Worm (Caenorhabditis elegans) whole organism, mixed stage, embryonic: ENCODE measurements around the gene C06E2.5.

Source experiments
- M03D4.4 ChIP-seq: sonication (generic microtip); optimal IDR thresholded peaks from 2 replicates; lab custom pipeline; 2017; ENCODE audit warnings: mild to moderate bottlenecking, missing genetic modification characterization, missing compliant biosample characterization
- bed-3 ChIP-seq: fragments of 200-800 bp; sonication (Bioruptor generic); optimal IDR thresholded peaks from 3 replicates; lab custom pipeline; 2018; ENCODE audit warnings: mild to moderate bottlenecking, missing genetic modification characterization, moderate library complexity, missing compliant biosample characterization
- blmp-1 ChIP-seq: fragments of 150-350 bp; optimal IDR thresholded peaks from 2 replicates; lab custom pipeline; 2014; ENCODE audit warnings: missing biosample characterization, missing genetic modification characterization
- ceh-39 ChIP-seq: fragments of 150-350 bp; optimal IDR thresholded peaks from 2 replicates; lab custom pipeline; 2014; ENCODE audit warnings: missing biosample characterization, missing genetic modification characterization
- ceh-43 ChIP-seq: fragments of 200-800 bp; sonication (Bioruptor generic); optimal IDR thresholded peaks from 2 replicates; lab custom pipeline; 2018; ENCODE audit warnings: mild to moderate bottlenecking, missing genetic modification characterization, moderate library complexity, missing compliant biosample characterization
- ceh-83 ChIP-seq: fragments of 200-800 bp; sonication (Bioruptor generic); optimal IDR thresholded peaks from 2 replicates; lab custom pipeline; 2018; ENCODE audit warnings: mild to moderate bottlenecking, missing genetic modification characterization, missing compliant biosample characterization
- cnd-1 ChIP-seq: fragments of 200-800 bp; sonication (Bioruptor generic); optimal IDR thresholded peaks from 2 replicates; lab custom pipeline; 2018; ENCODE audit warnings: mild to moderate bottlenecking, missing genetic modification characterization, missing compliant biosample characterization
- drap-1 ChIP-seq: fragments of 200-800 bp; sonication (Bioruptor generic); optimal IDR thresholded peaks from 3 replicates; lab custom pipeline; 2018; ENCODE audit warnings: mild to moderate bottlenecking, missing genetic modification characterization, missing compliant biosample characterization
- elt-1 ChIP-seq: sonication (generic microtip); optimal IDR thresholded peaks from 2 replicates; lab custom pipeline; 2017; ENCODE audit warnings: missing genetic modification characterization, mild to moderate bottlenecking, missing compliant biosample characterization, antibody characterized with exemption, moderate library complexity, borderline replicate concordance; ENCODE audit not compliant: insufficient read depth
- elt-3 ChIP-seq: fragments of 150-350 bp; optimal IDR thresholded peaks from 2 replicates; lab custom pipeline; 2014; ENCODE audit warnings: missing biosample characterization, missing genetic modification characterization
- ham-2 ChIP-seq: fragments of 200-800 bp; sonication (Bioruptor generic); optimal IDR thresholded peaks from 2 replicates; lab custom pipeline; 2018; ENCODE audit warnings: mild to moderate bottlenecking, missing genetic modification characterization, missing compliant biosample characterization
- hlh-1 ChIP-seq: fragments of 150-350 bp; optimal IDR thresholded peaks from 2 replicates; lab custom pipeline; 2014; ENCODE audit warnings: missing biosample characterization, missing genetic modification reagents, missing genetic modification characterization
- lin-13 ChIP-seq: fragments of 150-350 bp; optimal IDR thresholded peaks from 2 replicates; lab custom pipeline; 2014; ENCODE audit warnings: missing biosample characterization, missing genetic modification characterization
- lin-32 ChIP-seq: fragments of 200-800 bp; sonication (Bioruptor generic); optimal IDR thresholded peaks from 2 replicates; lab custom pipeline; 2018; ENCODE audit warnings: mild to moderate bottlenecking, missing genetic modification characterization, missing compliant biosample characterization
- lsy-2 ChIP-seq: fragments of 150-350 bp; optimal IDR thresholded peaks from 2 replicates; lab custom pipeline; 2014; ENCODE audit warnings: missing biosample characterization, missing genetic modification characterization
- mab-5 ChIP-seq: fragments of 150-350 bp; optimal IDR thresholded peaks from 2 replicates; lab custom pipeline; 2014; ENCODE audit warnings: missing biosample characterization, missing genetic modification characterization
- mep-1 ChIP-seq: fragments of 150-350 bp; optimal IDR thresholded peaks from 2 replicates; lab custom pipeline; 2017; ENCODE audit warnings: missing biosample characterization, missing genetic modification reagents, missing genetic modification characterization, inconsistent platforms
- nhr-12 ChIP-seq: fragments of 150-350 bp; optimal IDR thresholded peaks from 2 replicates; lab custom pipeline; 2014; ENCODE audit warnings: missing biosample characterization, missing genetic modification characterization
- nhr-2 ChIP-seq: fragments of 150-350 bp; optimal IDR thresholded peaks from 2 replicates; lab custom pipeline; 2014; ENCODE audit warnings: missing biosample characterization, missing genetic modification characterization
- nhr-237 ChIP-seq: fragments of 150-350 bp; optimal IDR thresholded peaks from 2 replicates; lab custom pipeline; 2014; ENCODE audit warnings: missing biosample characterization, missing genetic modification characterization
- nhr-28 ChIP-seq: fragments of 150-350 bp; optimal IDR thresholded peaks from 2 replicates; lab custom pipeline; 2014; ENCODE audit warnings: missing biosample characterization, missing genetic modification characterization
- nhr-76 ChIP-seq: sonication (generic microtip); optimal IDR thresholded peaks from 2 replicates; lab custom pipeline; 2017; ENCODE audit warnings: missing biosample characterization, missing genetic modification characterization
- pha-4 ChIP-seq: fragments of 150-350 bp; optimal IDR thresholded peaks from 2 replicates; lab custom pipeline; 2018; ENCODE audit warnings: missing biosample characterization, missing genetic modification reagents, missing genetic modification characterization
- sem-2 ChIP-seq: fragments of 200-800 bp; sonication (Bioruptor generic); optimal IDR thresholded peaks from 2 replicates; lab custom pipeline; 2018; ENCODE audit warnings: mild to moderate bottlenecking, missing genetic modification characterization, missing compliant biosample characterization
- snpc-4 ChIP-seq: fragments of 150-350 bp; optimal IDR thresholded peaks from 2 replicates; lab custom pipeline; 2014; ENCODE audit warnings: missing biosample characterization, missing genetic modification characterization
- tbx-8 ChIP-seq: fragments of 200-800 bp; sonication (Bioruptor generic); optimal IDR thresholded peaks from 2 replicates; lab custom pipeline; 2018; ENCODE audit warnings: mild to moderate bottlenecking, missing genetic modification characterization, moderate library complexity, missing compliant biosample characterization
- unc-120 ChIP-seq: sonication (generic microtip); optimal IDR thresholded peaks from 2 replicates; lab custom pipeline; 2017; ENCODE audit warnings: missing genetic modification characterization, missing compliant biosample characterization; ENCODE audit not compliant: poor library complexity, severe bottlenecking
- unc-39 ChIP-seq: fragments of 150-350 bp; optimal IDR thresholded peaks from 2 replicates; lab custom pipeline; 2014; ENCODE audit warnings: missing biosample characterization, missing genetic modification characterization
- unc-62 ChIP-seq: fragments of 150-350 bp; optimal IDR thresholded peaks from 2 replicates; lab custom pipeline; 2014; ENCODE audit warnings: missing biosample characterization, missing genetic modification reagents, missing genetic modification characterization
- zip-8 ChIP-seq: fragments of 150-350 bp; optimal IDR thresholded peaks from 2 replicates; lab custom pipeline; 2014; ENCODE audit warnings: missing biosample characterization, missing genetic modification characterization
- ztf-11 ChIP-seq: fragments of 150-350 bp; optimal IDR thresholded peaks from 2 replicates; lab custom pipeline; 2014; ENCODE audit warnings: missing biosample characterization, missing genetic modification characterization

C06E2.5 gene

ce11 chrX:8882162-8882561 lies 24.4 kb upstream of the C06E2.5 start:
- TF ChIP-seq bed-3 (GFP tag; lab: Kevin White, UChicago): no peak
- TF ChIP-seq drap-1: no peak
- no peak for TF ChIP-seq sem-2 (GFP tag; lab: Kevin White, UChicago)
- no peak for TF ChIP-seq ceh-43 (GFP tag; lab: Kevin White, UChicago)
- no peak for TF ChIP-seq nhr-237 (tag; lab: Kevin White, UChicago)
- no peak for TF ChIP-seq cnd-1 (tag; lab: Kevin White, UChicago)
- no peak for TF ChIP-seq snpc-4 (tag; lab: Kevin White, UChicago)
- no peak for TF ChIP-seq nhr-28
- no peak for TF ChIP-seq tbx-8 (GFP tag; lab: Kevin White, UChicago)
- TF ChIP-seq zip-8 (tag; lab: Kevin White, UChicago): no peak
- no peak for TF ChIP-seq blmp-1 (tag; lab: Kevin White, UChicago)
- no peak for TF ChIP-seq mep-1 (tag; lab: Kevin White, UChicago)
- no peak for TF ChIP-seq ztf-11 (tag; lab: Kevin White, UChicago)
- TF ChIP-seq unc-62 (GFP tag; lab: Kevin White, UChicago): no peak
- TF ChIP-seq elt-1 (tag; lab: Kevin White, UChicago): no peak
- no peak for TF ChIP-seq hlh-1 (tag; lab: Kevin White, UChicago)
- TF ChIP-seq ceh-39 (tag; lab: Kevin White, UChicago): no peak
- TF ChIP-seq ceh-83: no peak

- TF ChIP-seq ham-2 (GFP tag; lab: Kevin White, UChicago) (no peak), lsy-2 (tag; lab: Kevin White, UChicago) (no peak), nhr-2 (tag; lab: Kevin White, UChicago) (no peak), unc-39 (no peak), lin-32 (GFP tag; lab: Kevin White, UChicago) (no peak), pha-4 (tag; lab: Kevin White, UChicago) (no peak), elt-3 (tag; lab: Kevin White, UChicago) (no peak), tbx-8 (GFP tag; lab: Kevin White, UChicago) (no peak), nhr-237 (tag; lab: Kevin White, UChicago) (no peak), unc-120 (tag; lab: Kevin White, UChicago) (no peak), M03D4.4 (no peak), mab-5 (tag; lab: Kevin White, UChicago) (no peak), snpc-4 (tag; lab: Kevin White, UChicago) (no peak), hlh-1 (tag; lab: Kevin White, UChicago) (no peak), lin-13 (tag; lab: Kevin White, UChicago) (no peak)
Measured at ce11 chrX:8879349-8879748, 21.6 kb upstream of the C06E2.5 start, which contains the start of gene C06E2.2. Gene C06E2.2 (plus strand): TSS chrX:8879649.

ce11 chrX:8878709-8879108 lies 21.0 kb upstream of the C06E2.5 start:
- TF ChIP-seq zip-8 (tag; lab: Kevin White, UChicago): peak; percentile 89
- TF ChIP-seq mep-1 (tag; lab: Kevin White, UChicago): no peak
- TF ChIP-seq, all 35 proteins: peak for 1

ce11 chrX:8877162-8877561 lies 19.4 kb upstream of the C06E2.5 start:
- no peak for TF ChIP-seq lsy-2 (tag; lab: Kevin White, UChicago)
- no peak for TF ChIP-seq elt-3 (tag; lab: Kevin White, UChicago)
- TF ChIP-seq M03D4.4: no peak
- no peak for TF ChIP-seq ceh-83
- TF ChIP-seq mab-5 (tag; lab: Kevin White, UChicago): no peak
- TF ChIP-seq ceh-43 (GFP tag; lab: Kevin White, UChicago): no peak
- TF ChIP-seq unc-39: no peak
- no peak for TF ChIP-seq mep-1 (tag; lab: Kevin White, UChicago)
- TF ChIP-seq unc-62 (GFP tag; lab: Kevin White, UChicago): no peak
- no peak for TF ChIP-seq tbx-8 (GFP tag; lab: Kevin White, UChicago)
- no peak for TF ChIP-seq nhr-76 (tag; lab: Kevin White, UChicago)
- no peak for TF ChIP-seq nhr-2 (tag; lab: Kevin White, UChicago)
- TF ChIP-seq nhr-12: no peak
- no peak for TF ChIP-seq drap-1
- TF ChIP-seq zip-8 (tag; lab: Kevin White, UChicago): no peak

- TF ChIP-seq ceh-39 (tag; lab: Kevin White, UChicago) (no peak), ham-2 (GFP tag; lab: Kevin White, UChicago) (no peak)
Measured at ce11 chrX:8875867-8876266, 18.1 kb upstream of the C06E2.5 start.
